Worm (Caenorhabditis elegans) whole organism, L3 larva: ENCODE results near the gene ttbk-4.

Source experiments
- R02D3.7 ChIP-seq: fragments of 150-350 bp; optimal IDR thresholded peaks from 2 replicates; lab custom pipeline; 2014; ENCODE audit warnings: missing biosample characterization, missing genetic modification characterization
- ama-1 ChIP-seq: fragments of 150-350 bp; optimal IDR thresholded peaks from 2 replicates; lab custom pipeline; 2018
- ceh-28 ChIP-seq: fragments of 150-350 bp; optimal IDR thresholded peaks from 2 replicates; lab custom pipeline; 2014; ENCODE audit warnings: missing biosample characterization, missing genetic modification reagents, missing genetic modification characterization
- ceh-82 ChIP-seq: fragments of 150-350 bp; optimal IDR thresholded peaks from 2 replicates; lab custom pipeline; 2014; ENCODE audit warnings: missing biosample characterization, missing genetic modification characterization
- ceh-9 ChIP-seq: sonication (generic microtip); optimal IDR thresholded peaks from 2 replicates; lab custom pipeline; 2018; ENCODE audit warnings: missing biosample characterization, missing genetic modification characterization
- daf-12 ChIP-seq: fragments of 150-350 bp; optimal IDR thresholded peaks from 2 replicates; lab custom pipeline; 2014; ENCODE audit warnings: missing biosample characterization, missing genetic modification reagents, missing genetic modification characterization
- egl-27 ChIP-seq: sonication (generic microtip); optimal IDR thresholded peaks from 4 replicates; lab custom pipeline; 2017; ENCODE audit warnings: missing biosample characterization, missing genetic modification reagents, missing genetic modification characterization
- egl-5 ChIP-seq: fragments of 150-350 bp; optimal IDR thresholded peaks from 2 replicates; lab custom pipeline; 2017; ENCODE audit warnings: missing biosample characterization, missing genetic modification reagents, missing genetic modification characterization, inconsistent platforms
- elt-1 ChIP-seq: fragments of 150-350 bp; optimal IDR thresholded peaks from 2 replicates; lab custom pipeline; 2014; ENCODE audit warnings: missing biosample characterization, missing genetic modification characterization
- elt-2 ChIP-seq: sonication (generic microtip); optimal IDR thresholded peaks from 2 replicates; lab custom pipeline; 2016; ENCODE audit warnings: missing genetic modification reagents, mild to moderate bottlenecking, missing genetic modification characterization, missing compliant biosample characterization
- elt-3 ChIP-seq, 3 experiments: fragments of 150-350 bp in 1 of 3; sonication (generic microtip) in 2 of 3; optimal IDR thresholded peaks; 2 replicates in 2 of 3; 4 replicates in 1 of 3; lab custom pipeline; 2014 to 2017; ENCODE audit warnings: missing biosample characterization in 3 of 3, missing genetic modification characterization in 3 of 3
- eor-1 ChIP-seq, 2 experiments: fragments of 150-350 bp; optimal IDR thresholded peaks; 2 replicates each; lab custom pipeline; 2014 to 2018; ENCODE audit warnings: missing biosample characterization in 2 of 2, missing genetic modification characterization in 2 of 2
- fkh-10 ChIP-seq: sonication (generic microtip); optimal IDR thresholded peaks from 2 replicates; lab custom pipeline; 2017; ENCODE audit warnings: missing biosample characterization, missing genetic modification reagents, missing genetic modification characterization
- fos-1 ChIP-seq: fragments of 150-350 bp; optimal IDR thresholded peaks from 2 replicates; lab custom pipeline; 2014; ENCODE audit warnings: missing biosample characterization, missing genetic modification characterization
- hmg-11 ChIP-seq: sonication (generic microtip); optimal IDR thresholded peaks from 2 replicates; lab custom pipeline; 2016; ENCODE audit warnings: missing genetic modification characterization, missing compliant biosample characterization
- lin-15B ChIP-seq: fragments of 150-350 bp; optimal IDR thresholded peaks from 2 replicates; lab custom pipeline; 2014; ENCODE audit warnings: missing biosample characterization, missing genetic modification characterization
- lin-39 ChIP-seq: fragments of 150-350 bp; optimal IDR thresholded peaks from 2 replicates; lab custom pipeline; 2018; ENCODE audit warnings: missing biosample characterization, missing genetic modification reagents, missing genetic modification characterization
- lsy-12 ChIP-seq: sonication (generic microtip); optimal IDR thresholded peaks from 2 replicates; lab custom pipeline; 2016; ENCODE audit warnings: mild to moderate bottlenecking, missing genetic modification characterization, missing compliant biosample characterization
- mdl-1 ChIP-seq: fragments of 150-350 bp; optimal IDR thresholded peaks from 2 replicates; lab custom pipeline; 2014; ENCODE audit warnings: missing biosample characterization, missing genetic modification characterization
- mml-1 ChIP-seq: fragments of 150-350 bp; sonication (generic microtip); optimal IDR thresholded peaks from 3 replicates; lab custom pipeline; 2014; ENCODE audit warnings: missing biosample characterization, missing genetic modification characterization
- nfya-1 ChIP-seq: sonication (generic microtip); optimal IDR thresholded peaks from 2 replicates; lab custom pipeline; 2017; ENCODE audit warnings: missing genetic modification characterization, mild to moderate bottlenecking, missing compliant biosample characterization, antibody characterized with exemption, moderate library complexity; ENCODE audit not compliant: insufficient read depth
- nhr-12 ChIP-seq: fragments of 150-350 bp; optimal IDR thresholded peaks from 2 replicates; lab custom pipeline; 2014; ENCODE audit warnings: missing biosample characterization, missing genetic modification characterization
- nhr-23 ChIP-seq: fragments of 150-350 bp; optimal IDR thresholded peaks from 2 replicates; lab custom pipeline; 2014; ENCODE audit warnings: missing biosample characterization, missing genetic modification reagents, missing genetic modification characterization
- nhr-237 ChIP-seq: fragments of 150-350 bp; optimal IDR thresholded peaks from 2 replicates; lab custom pipeline; 2014; ENCODE audit warnings: missing biosample characterization, missing genetic modification characterization
- nhr-28 ChIP-seq: fragments of 150-350 bp; optimal IDR thresholded peaks from 2 replicates; lab custom pipeline; 2014; ENCODE audit warnings: missing biosample characterization, missing genetic modification characterization
- nhr-43 ChIP-seq: sonication (generic microtip); optimal IDR thresholded peaks from 2 replicates; lab custom pipeline; 2016; ENCODE audit warnings: mild to moderate bottlenecking, missing genetic modification characterization, missing compliant biosample characterization; ENCODE audit not compliant: poor library complexity, severe bottlenecking
- nhr-77 ChIP-seq: fragments of 150-350 bp; optimal IDR thresholded peaks from 2 replicates; lab custom pipeline; 2014; ENCODE audit warnings: missing biosample characterization, missing genetic modification characterization
- pha-4 ChIP-seq: fragments of 150-350 bp; optimal IDR thresholded peaks from 2 replicates; lab custom pipeline; 2014; ENCODE audit warnings: missing biosample characterization, missing genetic modification reagents, missing genetic modification characterization
- pqm-1 ChIP-seq: fragments of 150-350 bp; optimal IDR thresholded peaks from 2 replicates; lab custom pipeline; 2017; ENCODE audit warnings: missing biosample characterization, missing genetic modification characterization, inconsistent platforms
- sea-2 ChIP-seq: fragments of 150-350 bp; sonication (generic microtip); optimal IDR thresholded peaks from 4 replicates; lab custom pipeline; 2014; ENCODE audit warnings: missing biosample characterization, missing genetic modification reagents, missing genetic modification characterization
- skn-1 ChIP-seq: fragments of 150-350 bp; optimal IDR thresholded peaks from 2 replicates; lab custom pipeline; 2014; ENCODE audit warnings: missing biosample characterization, missing genetic modification characterization
- snpc-4 ChIP-seq: fragments of 150-350 bp; optimal IDR thresholded peaks from 2 replicates; lab custom pipeline; 2014; ENCODE audit warnings: missing biosample characterization, missing genetic modification characterization
- unc-39 ChIP-seq: sonication (generic microtip); optimal IDR thresholded peaks from 4 replicates; lab custom pipeline; 2017; ENCODE audit warnings: missing biosample characterization, missing genetic modification characterization
- unc-62 ChIP-seq: fragments of 150-350 bp; sonication (generic microtip); optimal IDR thresholded peaks from 4 replicates; lab custom pipeline; 2014; ENCODE audit warnings: missing biosample characterization, missing genetic modification reagents, missing genetic modification characterization
- ztf-11 ChIP-seq: fragments of 150-350 bp; optimal IDR thresholded peaks from 2 replicates; lab custom pipeline; 2014; ENCODE audit warnings: missing biosample characterization, missing genetic modification characterization
- ztf-4 ChIP-seq: fragments of 150-350 bp; optimal IDR thresholded peaks from 2 replicates; lab custom pipeline; 2014; ENCODE audit warnings: missing biosample characterization, missing genetic modification characterization

Gene ttbk-4

ce11 chrIV:10115142-10115541 lies 40.2 kb upstream of the ttbk-4 start, which contains the start of gene C04G2.10:
Gene C04G2.10, plus strand, starts transcription at chrIV:10115442.
- no peak for TF ChIP-seq mdl-1 (tag; lab: Kevin White, UChicago)
- TF ChIP-seq elt-1 (tag; lab: Kevin White, UChicago) = no peak
- TF ChIP-seq hmg-11 (tag; lab: Kevin White, UChicago) = no peak
- no peak for TF ChIP-seq nhr-28 (tag; lab: Kevin White, UChicago)
- no peak for TF ChIP-seq fos-1 (tag; lab: Kevin White, UChicago)
- TF ChIP-seq nhr-43 (tag; lab: Kevin White, UChicago) = no peak
- TF ChIP-seq egl-5 (tag; lab: Kevin White, UChicago) = no peak
- no peak for TF ChIP-seq elt-2 (tag; lab: Kevin White, UChicago)
- no peak for TF ChIP-seq lin-39 (tag; lab: Kevin White, UChicago)
- no peak for TF ChIP-seq nfya-1
- no peak for TF ChIP-seq lsy-12 (tag; lab: Kevin White, UChicago)

ce11 chrIV:10112570-10112969 lies 37.6 kb upstream of the ttbk-4 start, which contains the start of gene nsph-3.2:
Gene nsph-3.2, plus strand, starts transcription at chrIV:10112870.
- TF ChIP-seq elt-2 (tag; lab: Kevin White, UChicago) (no peak), fkh-10 (GFP tag; lab: Kevin White, UChicago) (no peak), lin-15B (tag; lab: Kevin White, UChicago) (no peak), snpc-4 (tag; lab: Kevin White, UChicago) (no peak), ceh-28 (no peak), R02D3.7 (tag; lab: Kevin White, UChicago) (no peak), eor-1 (tag; optimal IDR thresholded peaks at IDR 0.05; lab: Kevin White, UChicago) (no peak), sea-2 (no peak), hmg-11 (tag; lab: Kevin White, UChicago) (no peak), ztf-11 (tag; lab: Kevin White, UChicago) (no peak), nhr-12 (no peak), fos-1 (tag; lab: Kevin White, UChicago) (no peak), pqm-1 (tag; lab: Kevin White, UChicago) (no peak), skn-1 (no peak), ztf-4 (tag; lab: Kevin White, UChicago) (no peak), lin-39 (tag; lab: Kevin White, UChicago) (no peak), unc-39 (no peak), nhr-77 (no peak)
- TF ChIP-seq, all 47 proteins: peak for 0

ce11 chrIV:10111441-10111840 lies 36.5 kb upstream of the ttbk-4 start, which contains the start of gene spch-1:
Gene spch-1, minus strand, starts transcription at chrIV:10111541.
- TF ChIP-seq nhr-77 = no peak
- TF ChIP-seq lsy-12 (tag; lab: Kevin White, UChicago) = no peak
- TF ChIP-seq fos-1 (tag; lab: Kevin White, UChicago) = no peak
- no peak for TF ChIP-seq ceh-82 (tag; lab: Kevin White, UChicago)
- no peak for TF ChIP-seq mml-1 (tag; lab: Kevin White, UChicago)
- TF ChIP-seq ceh-28 = no peak
- TF ChIP-seq ceh-9 (tag; lab: Kevin White, UChicago) = no peak
- no peak for TF ChIP-seq nhr-28 (tag; lab: Kevin White, UChicago)
- TF ChIP-seq egl-27 (tag; lab: Kevin White, UChicago) = no peak
- no peak for TF ChIP-seq nhr-23 (tag; lab: Kevin White, UChicago)
- no peak for TF ChIP-seq lin-15B (tag; lab: Kevin White, UChicago)
- no peak for TF ChIP-seq nhr-43 (tag; lab: Kevin White, UChicago)
- no peak for TF ChIP-seq hmg-11 (tag; lab: Kevin White, UChicago)
- TF ChIP-seq eor-1 (tag; optimal IDR thresholded peaks at IDR 0.05; lab: Kevin White, UChicago) = no peak
- TF ChIP-seq nhr-237 (tag; lab: Kevin White, UChicago) = no peak
- no peak for TF ChIP-seq elt-2 (tag; lab: Kevin White, UChicago)
- no peak for TF ChIP-seq daf-12
- no peak for TF ChIP-seq unc-62 (GFP tag; lab: Kevin White, UChicago)
- TF ChIP-seq nfya-1 = no peak

- TF ChIP-seq ama-1 (no peak), lsy-12 (tag; lab: Kevin White, UChicago) (no peak), elt-3 (tag; optimal IDR thresholded peaks at IDR 0.05; lab: Kevin White, UChicago) (no peak), ceh-9 (tag; lab: Kevin White, UChicago) (no peak), nfya-1 (no peak), daf-12 (no peak), nhr-77 (no peak), pha-4 (tag; lab: Kevin White, UChicago) (no peak)
Measured at ce11 chrIV:10110870-10111269, 35.9 kb upstream of the ttbk-4 start.
